Worm (Caenorhabditis elegans) whole organism, L4/young adult: ENCODE results near the gene sfxn-2.

Experiments
- W03F9.2 ChIP-seq: fragments of 150-350 bp; optimal IDR thresholded peaks from 2 replicates; lab custom pipeline; 2014; ENCODE audit warnings: missing biosample characterization, missing genetic modification characterization
- dao-5 ChIP-seq: sonication (generic microtip); optimal IDR thresholded peaks from 2 replicates; lab custom pipeline; 2016; ENCODE audit warnings: missing genotype, missing genetic modification characterization, moderate library complexity, missing compliant biosample characterization
- him-1 ChIP-seq: sonication (generic microtip); optimal IDR thresholded peaks from 2 replicates; lab custom pipeline; 2016; ENCODE audit warnings: missing genotype, missing genetic modification reagents, missing genetic modification characterization, missing compliant biosample characterization

The sfxn-2 gene

DNA sequence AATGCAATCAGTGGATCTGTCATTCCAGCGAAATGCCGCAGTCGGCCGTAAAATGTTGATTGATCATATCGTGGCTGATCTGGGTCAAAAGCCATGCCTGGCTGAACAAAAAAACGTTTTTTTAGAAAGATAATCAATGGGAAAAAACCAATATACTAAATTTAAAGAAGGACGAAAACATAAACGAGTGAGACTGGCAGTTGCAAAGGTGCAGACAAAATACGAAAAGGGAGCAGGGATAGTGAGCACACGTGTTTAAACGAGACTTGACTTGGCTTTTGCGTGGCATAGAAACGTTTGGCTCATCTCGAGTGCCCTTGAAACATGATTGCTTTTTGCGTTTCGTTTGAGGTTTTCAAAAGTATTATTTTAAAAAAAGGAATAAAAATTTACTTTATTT lies at the start of gene sfxn-2:
sfxn-2 (minus strand) TSS at position 101 of the 400 bp plus-strand sequence.
- TF ChIP-seq W03F9.2 (no peak), dao-5 (no peak), him-1 (tag; lab: Kevin White, UChicago) (no peak)

DNA sequence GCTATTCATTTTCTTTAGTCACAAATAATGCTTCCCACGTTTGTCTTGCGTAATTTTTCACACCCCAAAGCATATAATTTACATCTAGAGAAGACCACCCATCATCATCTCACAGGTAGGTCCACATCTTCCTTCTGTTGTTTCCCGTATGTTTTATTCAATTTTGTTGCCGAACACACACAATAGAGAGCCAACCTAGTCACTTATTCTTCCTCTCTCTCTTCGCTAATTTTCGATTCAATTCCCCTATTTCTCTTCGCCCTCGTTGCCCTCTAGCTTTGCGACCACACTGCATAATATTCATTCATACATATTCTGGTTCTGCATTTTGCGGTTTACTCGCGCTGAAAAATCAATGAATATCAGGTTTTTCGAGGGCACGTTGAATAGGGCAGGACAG lies 47.9 kb upstream of the sfxn-2 start:
- TF ChIP-seq dao-5 = no peak
- TF ChIP-seq him-1 (tag; lab: Kevin White, UChicago) = no peak
- TF ChIP-seq W03F9.2 = no peak

- TF ChIP-seq W03F9.2 = no peak
- no peak for TF ChIP-seq dao-5
- no peak for TF ChIP-seq him-1 (tag; lab: Kevin White, UChicago)
Observed at ce11 chrX:8004845-8005244, 46.7 kb upstream of the sfxn-2 start.

ce11 chrX:8003663-8004062 lies 45.6 kb upstream of the sfxn-2 start, which contains the start of the genes F45E1.1 and F45E1.2:
TSS of gene F45E1.1 (plus strand) at chrX:8003682.
TSS of gene F45E1.2 (plus strand) at chrX:8003733.
- no peak for TF ChIP-seq W03F9.2
- TF ChIP-seq him-1 (tag; lab: Kevin White, UChicago) = no peak
- TF ChIP-seq dao-5 = no peak

ce11 chrX:7998942-7999341 lies 40.8 kb upstream of the sfxn-2 start:
- TF ChIP-seq dao-5 (no peak), W03F9.2 (no peak), him-1 (tag; lab: Kevin White, UChicago) (no peak)

DNA sequence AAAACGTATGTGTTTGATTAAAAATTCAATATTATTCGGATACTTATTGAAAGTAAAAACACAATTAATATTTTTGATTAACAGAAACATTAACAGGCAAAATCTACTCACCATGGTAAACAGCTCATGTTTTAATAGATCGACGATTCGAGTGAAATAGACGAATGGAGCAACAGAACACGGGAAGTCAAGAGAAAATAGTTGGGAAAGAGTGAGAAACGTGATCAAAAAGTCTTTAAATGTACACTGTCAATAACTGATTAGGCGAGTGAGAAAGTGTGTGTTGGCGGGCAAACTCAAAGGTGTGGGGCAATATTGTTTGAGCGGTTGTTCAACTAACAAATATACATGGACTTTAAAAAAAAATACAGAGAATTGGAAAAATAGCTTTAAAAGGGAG lies 39.9 kb upstream of the sfxn-2 start, which contains the start of gene sdpn-1:
sdpn-1 (minus strand) TSS at position 262 of the 400 bp plus-strand sequence.
- TF ChIP-seq him-1 (tag; lab: Kevin White, UChicago) = no peak
- TF ChIP-seq W03F9.2 = no peak
- no peak for TF ChIP-seq dao-5

ce11 chrX:7994486-7994885 lies 36.4 kb upstream of the sfxn-2 start:
- TF ChIP-seq W03F9.2 (no peak), him-1 (tag; lab: Kevin White, UChicago) (no peak), dao-5 (no peak)

- TF ChIP-seq him-1 (tag; lab: Kevin White, UChicago) (no peak), W03F9.2 (no peak), dao-5 (no peak)
Observed at ce11 chrX:7992102-7992501, 34.0 kb upstream of the sfxn-2 start.

ce11 chrX:7990282-7990681 lies 32.2 kb upstream of the sfxn-2 start:
- TF ChIP-seq dao-5 (no peak), W03F9.2 (no peak), him-1 (tag; lab: Kevin White, UChicago) (no peak)

ce11 chrX:7989155-7989554 lies 31.1 kb upstream of the sfxn-2 start:
- TF ChIP-seq him-1 (tag; lab: Kevin White, UChicago) (no peak), W03F9.2 (no peak), dao-5 (no peak)

DNA sequence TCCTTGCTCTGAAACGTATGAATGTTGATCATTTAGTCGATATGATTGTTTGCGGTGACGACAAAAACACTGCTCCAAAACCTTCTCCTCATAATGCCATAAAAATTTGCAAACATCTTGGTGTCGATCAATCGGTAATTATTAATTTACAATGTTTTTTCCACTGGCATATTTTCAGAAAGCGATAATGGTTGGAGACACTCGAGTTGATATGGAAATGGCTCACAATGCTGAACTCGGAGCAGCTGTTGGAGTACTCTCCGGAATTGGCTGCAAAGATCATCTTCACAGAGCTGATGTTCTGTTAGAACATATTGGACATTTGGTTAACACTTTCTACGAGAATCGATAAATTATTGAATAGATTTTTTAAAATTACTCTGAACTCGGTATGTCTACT lies 30.4 kb upstream of the sfxn-2 start:
- no peak for TF ChIP-seq him-1 (tag; lab: Kevin White, UChicago)
- TF ChIP-seq dao-5 = no peak
- no peak for TF ChIP-seq W03F9.2

- TF ChIP-seq him-1 (tag; lab: Kevin White, UChicago) (no peak), dao-5 (no peak), W03F9.2 (no peak)
Observed at ce11 chrX:7986892-7987291, 28.8 kb upstream of the sfxn-2 start.

ce11 chrX:7985495-7986029 lies 27.5 kb upstream of the sfxn-2 start, which contains the start of gene F45E1.4:
TSS of gene F45E1.4 (plus strand) at chrX:7985979.
- no peak for TF ChIP-seq W03F9.2
- TF ChIP-seq him-1 (tag; lab: Kevin White, UChicago) = no peak
- no peak for TF ChIP-seq dao-5

DNA sequence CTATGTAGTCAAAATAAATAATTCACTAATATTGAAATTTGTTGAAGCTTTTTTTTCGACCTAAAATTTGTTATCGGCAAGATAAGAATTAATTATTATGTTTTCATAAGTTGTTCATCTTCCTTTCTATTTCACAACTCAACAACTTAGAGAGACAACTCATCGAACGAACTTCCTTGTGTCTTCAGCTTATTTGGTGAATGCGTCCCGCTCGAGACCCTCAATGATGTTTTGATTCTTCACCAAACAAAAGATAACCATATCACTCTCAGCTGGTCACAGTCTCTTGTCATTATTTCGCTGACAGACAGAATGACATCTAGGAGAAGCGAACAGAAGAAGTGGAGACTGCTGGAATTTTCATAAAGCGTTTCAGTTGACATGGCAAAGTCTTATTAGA lies 26.6 kb upstream of the sfxn-2 start:
- TF ChIP-seq dao-5 (no peak), him-1 (tag; lab: Kevin White, UChicago) (no peak), W03F9.2 (no peak)

DNA sequence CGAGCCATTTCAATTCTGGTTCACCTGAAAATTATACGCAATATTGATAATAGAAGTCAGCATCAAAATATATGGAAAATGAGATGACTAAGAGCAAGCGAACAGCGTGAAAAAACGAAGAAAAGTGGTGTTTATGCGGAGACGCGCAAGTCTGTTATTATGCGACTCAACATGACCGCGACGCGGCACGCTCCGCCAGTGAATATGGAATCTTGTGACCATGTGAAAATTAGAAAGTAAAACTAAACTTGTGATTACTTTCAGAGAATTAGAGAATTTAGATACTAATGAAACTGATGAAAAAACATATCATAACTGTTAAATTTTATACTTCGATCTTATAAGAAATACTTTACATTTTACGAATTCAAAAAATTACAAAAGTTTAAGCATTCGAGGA lies 23.9 kb upstream of the sfxn-2 start, which contains the start of gene his-71:
his-71 (minus strand) TSS at position 24 of the 400 bp plus-strand sequence.
- TF ChIP-seq W03F9.2 = no peak
- TF ChIP-seq him-1 (tag; lab: Kevin White, UChicago) = no peak
- TF ChIP-seq dao-5 = no peak

DNA sequence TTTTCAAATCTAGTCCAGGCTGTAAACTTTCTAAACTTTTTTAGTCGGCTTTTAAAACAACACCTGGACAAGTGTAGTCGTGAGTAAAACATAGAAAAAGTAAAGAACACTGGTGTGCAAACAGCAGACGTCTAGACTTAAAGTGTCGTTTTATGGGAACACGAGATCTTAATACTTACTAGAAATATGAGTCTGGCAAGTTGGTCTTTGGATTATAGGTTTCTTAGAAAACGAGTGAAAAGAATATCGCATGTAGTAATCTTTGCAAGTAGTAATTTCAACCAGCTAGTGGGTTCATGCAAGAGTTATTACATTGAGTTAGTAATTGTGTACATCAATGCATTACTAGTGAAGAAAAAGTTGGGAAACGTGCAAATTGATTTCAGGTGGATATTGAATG lies 19.3 kb upstream of the sfxn-2 start:
- TF ChIP-seq dao-5 (no peak), W03F9.2 (no peak), him-1 (tag; lab: Kevin White, UChicago) (no peak)
